In the genomic region with DNA sequence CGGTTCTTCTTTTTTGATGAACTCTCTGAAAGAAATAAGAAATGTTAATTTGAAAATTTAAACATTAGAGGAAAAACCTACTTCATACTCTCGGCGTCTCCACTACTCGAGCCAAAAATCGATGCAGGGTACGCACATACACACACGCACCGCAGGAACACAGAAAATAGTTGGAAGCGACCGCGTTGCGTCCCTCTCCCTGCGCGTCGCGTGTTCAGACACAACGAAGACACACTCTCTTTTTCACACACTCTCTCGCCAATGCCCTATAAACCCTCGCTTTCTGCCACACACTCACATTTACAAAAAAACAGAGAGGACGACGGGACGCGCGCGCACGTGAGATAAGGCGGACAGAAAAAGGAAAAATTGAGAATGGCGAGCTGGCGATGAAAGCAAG, we compare ENCODE assay signal across 4 worm cellular contexts.
TF ChIP-seq lines count a peak whose summit lies in the region.

A gene (minus strand): TSS at position 235 of the 400 bp plus-strand sequence.

TF ChIP-seq in whole organism, L2 larva, 48 proteins besides CTCF, POLR2A, EP300 and RAD21 (continued from another document):
- TF ChIP-seq nhr-77 (tag; optimal IDR thresholded peaks at IDR 0.05; lab: Kevin White, UChicago) (peak; percentile 9), zag-1 (tag; optimal IDR thresholded peaks at IDR 0.05; lab: Kevin White, UChicago) (peak; percentile 77), ama-1 (optimal IDR thresholded peaks at IDR 0.05; lab: Kevin White, UChicago) (peak; percentile 7), peb-1 (tag; optimal IDR thresholded peaks at IDR 0.05; lab: Kevin White, UChicago) (peak; percentile 13), sem-4 (tag; optimal IDR thresholded peaks at IDR 0.05; lab: Kevin White, UChicago) (peak; percentile 81), nhr-12 (tag; optimal IDR thresholded peaks at IDR 0.05; lab: Kevin White, UChicago) (no peak), elt-3 (tag; optimal IDR thresholded peaks at IDR 0.05; lab: Kevin White, UChicago) (no peak), crh-2 (tag; optimal IDR thresholded peaks at IDR 0.05; lab: Kevin White, UChicago) (peak; percentile 94), egl-27 (tag; optimal IDR thresholded peaks at IDR 0.05; lab: Kevin White, UChicago) (peak; percentile 86), skn-1 (tag; optimal IDR thresholded peaks at IDR 0.05; lab: Kevin White, UChicago) (no peak), nhr-237 (tag; optimal IDR thresholded peaks at IDR 0.05; lab: Kevin White, UChicago) (no peak), unc-55 (GFP tag; optimal IDR thresholded peaks at IDR 0.05; lab: Kevin White, UChicago) (peak; percentile 96), nhr-21 (tag; optimal IDR thresholded peaks at IDR 0.05; lab: Kevin White, UChicago) (peak; percentile 70), mbf-1 (tag; optimal IDR thresholded peaks at IDR 0.05; lab: Kevin White, UChicago) (no peak), alr-1 (tag; optimal IDR thresholded peaks at IDR 0.05; lab: Kevin White, UChicago) (no peak), nhr-25 (tag; optimal IDR thresholded peaks at IDR 0.05; lab: Kevin White, UChicago) (peak; percentile 64), unc-39 (tag; optimal IDR thresholded peaks at IDR 0.05; lab: Kevin White, UChicago) (no peak), lin-11 (tag; optimal IDR thresholded peaks at IDR 0.05; lab: Kevin White, UChicago) (peak; percentile 96), Y55F3AM.14 (GFP tag; optimal IDR thresholded peaks at IDR 0.05; lab: Kevin White, UChicago) (peak; percentile 80), gmeb-1 (tag; optimal IDR thresholded peaks at IDR 0.05; lab: Kevin White, UChicago) (peak; percentile 48), nhr-11 (tag; optimal IDR thresholded peaks at IDR 0.05; lab: Kevin White, UChicago) (no peak), unc-62 (GFP tag; optimal IDR thresholded peaks at IDR 0.05; lab: Kevin White, UChicago) (no peak), dmd-4 (tag; optimal IDR thresholded peaks at IDR 0.05; lab: Kevin White, UChicago) (no peak), sma-3 (GFP tag; optimal IDR thresholded peaks at IDR 0.05; lab: Kevin White, UChicago) (peak; percentile 72), F13H6.1 (tag; optimal IDR thresholded peaks at IDR 0.05; lab: Kevin White, UChicago) (peak; percentile 92), fos-1 (tag; optimal IDR thresholded peaks at IDR 0.05; lab: Kevin White, UChicago) (peak; percentile 92), R02D3.7 (tag; optimal IDR thresholded peaks at IDR 0.05; lab: Kevin White, UChicago) (no peak)
TF ChIP-seq in whole organism, L2 larva: peak in this region for 28.

TF ChIP-seq in whole organism, L4 larva, 104 proteins besides CTCF, POLR2A, EP300 and RAD21 (continued from another document and continues in another):
- TF ChIP-seq ama-1 (optimal IDR thresholded peaks at IDR 0.05; lab: Kevin White, UChicago) (peak; percentile 50), hmg-1.1 (GFP tag; IDR thresholded peaks at IDR 0.05; lab: Robert Waterston, UW) (peak; percentile 89), nhr-42 (GFP tag; IDR thresholded peaks at IDR 0.05; lab: Robert Waterston, UW) (peak; percentile 47; the same call in 1 of the 2 replicates), nhr-6 (tag; optimal IDR thresholded peaks at IDR 0.05; lab: Kevin White, UChicago) (peak; percentile 5), nhr-111 (GFP tag; optimal IDR thresholded peaks at IDR 0.05; lab: Kevin White, UChicago) (no peak), nhr-76 (tag; optimal IDR thresholded peaks at IDR 0.05; lab: Kevin White, UChicago) (no peak), ceh-20 (GFP tag; IDR thresholded peaks at IDR 0.05; lab: Robert Waterston, UW) (peak; percentile 44; the same call in 1 of the 2 replicates), F37D6.2 (tag; optimal IDR thresholded peaks at IDR 0.05; lab: Kevin White, UChicago) (peak; percentile 84), snpc-1.2 (GFP tag; IDR thresholded peaks at IDR 0.05; lab: Robert Waterston, UW) (no peak), Y75B8A.6 (GFP tag; IDR thresholded peaks at IDR 0.05; lab: Robert Waterston, UW) (no peak), rbr-2 (tag; optimal IDR thresholded peaks at IDR 0.05; lab: Kevin White, UChicago) (peak; percentile 94), attf-4 (tag; optimal IDR thresholded peaks at IDR 0.05; lab: Kevin White, UChicago) (no peak), tag-97 (GFP tag; IDR thresholded peaks at IDR 0.05; lab: Robert Waterston, UW) (no peak), ceh-62 (tag; optimal IDR thresholded peaks at IDR 0.05; lab: Kevin White, UChicago) (no peak), unc-62 (GFP tag; optimal IDR thresholded peaks at IDR 0.05 in 1 of 2; lab: Kevin White, UChicago) (peak in 1 of 2 experiments; percentile 99), unc-62 (tag; optimal IDR thresholded peaks at IDR 0.05; lab: Kevin White, UChicago) (no peak), hif-1 (tag; optimal IDR thresholded peaks at IDR 0.05; lab: Kevin White, UChicago) (peak; percentile 24 to 89), nhr-28 (tag; optimal IDR thresholded peaks at IDR 0.05; lab: Kevin White, UChicago) (peak; percentile 94), nhr-10 (tag; optimal IDR thresholded peaks at IDR 0.05; lab: Kevin White, UChicago) (peak; percentile 21), F44E2.7 (GFP tag; IDR thresholded peaks at IDR 0.05; lab: Robert Waterston, UW) (no peak), ceh-28 (tag; optimal IDR thresholded peaks at IDR 0.05; lab: Kevin White, UChicago) (peak; percentile 77), ceh-44 (GFP tag; IDR thresholded peaks at IDR 0.05; lab: Robert Waterston, UW) (no peak), aha-1 (tag; lab: Kevin White, UChicago) (peak; percentile 100), egl-27 (tag; optimal IDR thresholded peaks at IDR 0.05; lab: Kevin White, UChicago) (no peak), dmd-6 (GFP tag; IDR thresholded peaks at IDR 0.05; lab: Robert Waterston, UW) (peak; percentile 95), lin-1 (GFP tag; IDR thresholded peaks at IDR 0.05; lab: Robert Waterston, UW) (peak; percentile 65; the same call in 1 of the 2 replicates), sdz-12 (GFP tag; optimal IDR thresholded peaks at IDR 0.05; lab: Kevin White, UChicago) (no peak), Y48G9A.11 (GFP tag; IDR thresholded peaks at IDR 0.05; lab: Robert Waterston, UW) (no peak), jun-1 (tag; optimal IDR thresholded peaks at IDR 0.05; lab: Kevin White, UChicago) (peak; percentile 52), T20F7.1 (GFP tag; optimal IDR thresholded peaks at IDR 0.05; lab: Kevin White, UChicago) (peak; percentile 72), F26F4.8 (GFP tag; conservative IDR thresholded peaks at IDR 0.05; lab: Robert Waterston, UW) (no peak), ZK337.2 (GFP tag; IDR thresholded peaks at IDR 0.05; lab: Robert Waterston, UW) (no peak), lsy-2 (tag; optimal IDR thresholded peaks at IDR 0.05; lab: Kevin White, UChicago) (peak; percentile 70 to 84), mdl-1 (tag; optimal IDR thresholded peaks at IDR 0.05; lab: Kevin White, UChicago) (peak; percentile 87 to 99)

TF ChIP-seq in whole organism, late embryonic, 69 proteins besides CTCF, POLR2A, EP300 and RAD21 (continued from another document):
- TF ChIP-seq ets-4 (tag; optimal IDR thresholded peaks at IDR 0.05; lab: Kevin White, UChicago) (peak; percentile 42), ahr-1 (tag; optimal IDR thresholded peaks at IDR 0.05; lab: Kevin White, UChicago) (no peak), elt-2 (tag; optimal IDR thresholded peaks at IDR 0.05; lab: Kevin White, UChicago) (peak; percentile 65), pag-3 (tag; optimal IDR thresholded peaks at IDR 0.05; lab: Kevin White, UChicago; ENCODE audit: borderline replicate concordance) (no peak), hlh-8 (tag; optimal IDR thresholded peaks at IDR 0.05; lab: Kevin White, UChicago) (peak; percentile 73), gmeb-2 (tag; optimal IDR thresholded peaks at IDR 0.05; lab: Kevin White, UChicago) (no peak), eyg-1 (tag; optimal IDR thresholded peaks at IDR 0.05; lab: Kevin White, UChicago) (peak; percentile 30), ceh-45 (GFP tag; IDR thresholded peaks at IDR 0.05; lab: Robert Waterston, UW) (no peak), dmd-4 (tag; optimal IDR thresholded peaks at IDR 0.05; lab: Kevin White, UChicago; ENCODE audit: borderline replicate concordance) (peak; percentile 30), T23F11.4 (GFP tag; optimal IDR thresholded peaks at IDR 0.05; lab: Kevin White, UChicago) (no peak), fax-1 (tag; optimal IDR thresholded peaks at IDR 0.05; lab: Kevin White, UChicago) (no peak), npax-4 (tag; optimal IDR thresholded peaks at IDR 0.05; lab: Kevin White, UChicago) (no peak), odd-2 (tag; optimal IDR thresholded peaks at IDR 0.05; lab: Kevin White, UChicago) (no peak), nhr-232 (tag; optimal IDR thresholded peaks at IDR 0.05; lab: Kevin White, UChicago) (no peak), hlh-6 (tag; optimal IDR thresholded peaks at IDR 0.05; lab: Kevin White, UChicago) (no peak), mec-3 (tag; optimal IDR thresholded peaks at IDR 0.05; lab: Kevin White, UChicago; ENCODE audit: borderline replicate concordance) (no peak), tbx-7 (tag; optimal IDR thresholded peaks at IDR 0.05; lab: Kevin White, UChicago) (no peak), lim-6 (tag; optimal IDR thresholded peaks at IDR 0.05; lab: Kevin White, UChicago) (no peak), ceh-14 (tag; optimal IDR thresholded peaks at IDR 0.05; lab: Kevin White, UChicago) (peak; percentile 67), syd-9 (tag; optimal IDR thresholded peaks at IDR 0.05; lab: Kevin White, UChicago) (peak; percentile 42), sox-4 (tag; optimal IDR thresholded peaks at IDR 0.05; lab: Kevin White, UChicago) (peak; percentile 25), pqm-1 (tag; optimal IDR thresholded peaks at IDR 0.05; lab: Kevin White, UChicago) (peak; percentile 47), hlh-15 (tag; optimal IDR thresholded peaks at IDR 0.05; lab: Kevin White, UChicago) (no peak), ztf-16 (tag; optimal IDR thresholded peaks at IDR 0.05; lab: Kevin White, UChicago) (peak; percentile 23), fkh-6 (tag; optimal IDR thresholded peaks at IDR 0.05; lab: Kevin White, UChicago) (peak; percentile 20), ceh-18 (tag; optimal IDR thresholded peaks at IDR 0.05; lab: Kevin White, UChicago) (peak; percentile 75), unc-86 (tag; optimal IDR thresholded peaks at IDR 0.05; lab: Kevin White, UChicago) (no peak), ceh-2 (tag; optimal IDR thresholded peaks at IDR 0.05; lab: Kevin White, UChicago) (peak; percentile 63), F13H6.1 (tag; optimal IDR thresholded peaks at IDR 0.05; lab: Kevin White, UChicago) (peak; percentile 54), ref-2 (tag; optimal IDR thresholded peaks at IDR 0.05; lab: Kevin White, UChicago) (peak; percentile 87)
TF ChIP-seq in whole organism, late embryonic: peak in this region for 27.

TF ChIP-seq in whole organism, mixed stage, embryonic, 35 proteins besides CTCF, POLR2A, EP300 and RAD21 (continued from another document):
- TF ChIP-seq nhr-12 (tag; optimal IDR thresholded peaks at IDR 0.05; lab: Kevin White, UChicago) (no peak), M03D4.4 (tag; optimal IDR thresholded peaks at IDR 0.05; lab: Kevin White, UChicago) (peak; percentile 29), unc-62 (GFP tag; optimal IDR thresholded peaks at IDR 0.05; lab: Kevin White, UChicago) (peak; percentile 48), bed-3 (GFP tag; optimal IDR thresholded peaks at IDR 0.05; lab: Kevin White, UChicago) (no peak), lin-32 (GFP tag; optimal IDR thresholded peaks at IDR 0.05; lab: Kevin White, UChicago) (no peak), unc-120 (tag; optimal IDR thresholded peaks at IDR 0.05; lab: Kevin White, UChicago; ENCODE audit: poor library complexity, severe bottlenecking) (peak; percentile 69), tbx-8 (GFP tag; optimal IDR thresholded peaks at IDR 0.05; lab: Kevin White, UChicago) (no peak)
TF ChIP-seq in whole organism, mixed stage, embryonic: peak in this region for 16.
